Worm (Caenorhabditis elegans) whole organism, midembryonic: ENCODE data around the gene F08D12.4.

Source experiments
- T22C8.4 ChIP-seq: fragments of 200-800 bp; sonication (Bioruptor generic); IDR thresholded peaks from 2 replicates; pipeline ENCODE4 v1.3.6; 2022; ENCODE audit warnings: missing genetic modification characterization, missing compliant biosample characterization
- med-1 ChIP-seq: sonication (generic microtip); optimal IDR thresholded peaks from 2 replicates; lab custom pipeline; 2017; ENCODE audit warnings: missing genetic modification characterization, mild to moderate bottlenecking, missing compliant biosample characterization, antibody characterized with exemption, missing genetic modification reagents; ENCODE audit not compliant: insufficient read depth

DNA sequence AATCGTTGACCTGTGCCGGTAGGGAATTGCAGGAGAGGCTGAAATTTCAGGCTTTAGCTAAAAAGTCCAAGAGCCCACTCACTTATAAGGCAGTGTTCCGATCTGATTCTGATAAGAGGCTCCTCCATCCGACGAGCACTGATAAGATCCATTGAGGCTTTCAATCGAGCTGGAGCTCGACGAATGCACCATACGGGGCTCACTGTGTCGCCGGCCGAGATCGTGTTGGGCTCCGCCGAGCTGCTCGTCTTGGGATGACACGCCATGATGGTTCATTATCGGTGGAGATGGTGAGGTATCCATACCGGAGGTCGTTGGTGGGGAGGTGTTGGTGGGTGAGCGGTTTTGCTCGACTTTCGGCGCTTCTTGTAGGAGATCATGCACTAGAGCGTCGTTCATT is 18.5 kb downstream of the F08D12.4 start:
- TF ChIP-seq T22C8.4, result no peak
- no peak for TF ChIP-seq med-1 (GFP tag; lab: Kevin White, UChicago)
